Fruit fly (Drosophila melanogaster): ENCODE data around the gene mus312.

DNA sequence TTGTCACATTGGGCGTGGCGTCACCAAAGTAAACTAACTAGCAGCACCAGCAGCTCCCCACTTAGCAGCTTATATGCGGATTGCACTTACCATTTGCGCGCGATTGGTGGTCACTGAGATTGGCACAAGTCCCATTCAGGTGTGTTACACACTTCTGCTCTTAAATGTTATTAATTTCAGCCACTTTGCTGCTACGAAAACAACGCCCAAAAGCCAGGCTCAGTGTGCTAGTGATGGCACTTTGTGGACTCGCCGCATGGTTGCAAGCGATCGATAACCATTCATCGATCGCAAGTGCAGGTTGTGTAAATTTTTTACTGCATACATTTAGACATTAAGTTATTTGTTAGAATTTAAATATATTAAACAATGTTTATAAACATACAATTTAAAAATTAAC, 6.1 kb downstream of the mus312 start, which contains the start of the genes wrm1 and wrm2:
- TF ChIP-seq CG8478 (optimal IDR thresholded peaks at IDR 0.05), result no peak
- no peak for TF ChIP-seq usp (GFP tag; optimal IDR thresholded peaks at IDR 0.05)

Measured in whole organism.